Worm (Caenorhabditis elegans) whole organism, L2 larva: Measurements from ENCODE around the gene srd-63.

Experiments used
- aly-2 ChIP-seq: fragments of 150-350 bp; optimal IDR thresholded peaks from 2 replicates; lab custom pipeline; 2014; ENCODE audit warnings: missing biosample characterization, missing genetic modification characterization
- nhr-11 ChIP-seq: fragments of 150-350 bp; optimal IDR thresholded peaks from 2 replicates; lab custom pipeline; 2014; ENCODE audit warnings: missing biosample characterization, missing genetic modification characterization

ce11 chrV:16354675-16355074, 39.0 kb downstream of the srd-63 start:
- TF ChIP-seq nhr-11 (tag; lab: Kevin White, UChicago) = no peak
- no peak for TF ChIP-seq aly-2 (tag; lab: Kevin White, UChicago)
